Worm (Caenorhabditis elegans) whole organism, late embryonic: Measurements from ENCODE around the gene F31E3.12.
"Not testable (repeated sequence)": the region's sequence is repeated elsewhere in the genome, so short reads cannot be mapped to it uniquely, and the experiment has no call there.

ENCODE experiments used
- K02D7.2 ChIP-seq: sonication (generic microtip); optimal IDR thresholded peaks from 2 replicates; lab custom pipeline; 2017; ENCODE audit warnings: mild to moderate bottlenecking, missing genetic modification characterization, missing compliant biosample characterization
- K09A11.1 ChIP-seq: sonication (generic microtip); optimal IDR thresholded peaks from 2 replicates; lab custom pipeline; 2017; ENCODE audit warnings: antibody characterized with exemption, mild to moderate bottlenecking, missing genetic modification characterization, missing compliant biosample characterization; ENCODE audit not compliant: insufficient read depth
- Y22D7AL.16 ChIP-seq: sonication (generic microtip); optimal IDR thresholded peaks from 2 replicates; lab custom pipeline; 2016; ENCODE audit warnings: missing genetic modification characterization, missing compliant biosample characterization
- ceh-14 ChIP-seq: sonication (generic microtip); optimal IDR thresholded peaks from 2 replicates; lab custom pipeline; 2016; ENCODE audit warnings: missing genotype, missing genetic modification characterization, missing compliant biosample characterization
- ceh-18 ChIP-seq: sonication (generic microtip); optimal IDR thresholded peaks from 2 replicates; lab custom pipeline; 2016; ENCODE audit warnings: missing genetic modification characterization, missing compliant biosample characterization
- ceh-19 ChIP-seq: fragments of 200-800 bp; sonication (Bioruptor generic); optimal IDR thresholded peaks from 2 replicates; lab custom pipeline; 2018; ENCODE audit warnings: mild to moderate bottlenecking, missing genetic modification characterization, missing compliant biosample characterization
- ceh-22 ChIP-seq: sonication (generic microtip); optimal IDR thresholded peaks from 2 replicates; lab custom pipeline; 2017; ENCODE audit warnings: missing biosample characterization, missing genetic modification characterization
- ceh-24 ChIP-seq: sonication (generic microtip); optimal IDR thresholded peaks from 2 replicates; lab custom pipeline; 2016; ENCODE audit warnings: mild to moderate bottlenecking, missing genetic modification characterization, missing compliant biosample characterization
- ceh-30 ChIP-seq: fragments of 150-350 bp; optimal IDR thresholded peaks from 2 replicates; lab custom pipeline; 2014; ENCODE audit warnings: missing biosample characterization, missing genetic modification characterization
- ceh-31 ChIP-seq: sonication (generic microtip); optimal IDR thresholded peaks from 2 replicates; lab custom pipeline; 2016; ENCODE audit warnings: missing genetic modification characterization, missing compliant biosample characterization
- ceh-45 ChIP-seq: fragments of 200-800 bp; sonication (Bioruptor generic); IDR thresholded peaks from 2 replicates; pipeline ENCODE4 v1.3.6; 2022; ENCODE audit warnings: missing genetic modification reagents, missing genetic modification characterization, missing compliant biosample characterization
- ceh-48 ChIP-seq: sonication (generic microtip); optimal IDR thresholded peaks from 2 replicates; lab custom pipeline; 2016; ENCODE audit warnings: missing genetic modification characterization, inconsistent platforms, missing compliant biosample characterization
- ceh-9 ChIP-seq: sonication (generic microtip); optimal IDR thresholded peaks from 2 replicates; lab custom pipeline; 2016; ENCODE audit warnings: mild to moderate bottlenecking, missing genetic modification characterization, inconsistent platforms, missing compliant biosample characterization
- che-1 ChIP-seq: sonication (generic microtip); optimal IDR thresholded peaks from 2 replicates; lab custom pipeline; 2016; ENCODE audit warnings: mild to moderate bottlenecking, missing genetic modification characterization, missing compliant biosample characterization
- dve-1 ChIP-seq: sonication (generic microtip); optimal IDR thresholded peaks from 2 replicates; lab custom pipeline; 2017; ENCODE audit warnings: antibody characterized with exemption, mild to moderate bottlenecking, missing genetic modification characterization, missing compliant biosample characterization
- fax-1 ChIP-seq: sonication (generic microtip); optimal IDR thresholded peaks from 2 replicates; lab custom pipeline; 2016; ENCODE audit warnings: missing genotype, missing genetic modification characterization, missing compliant biosample characterization
- hlh-13 ChIP-seq: fragments of 200-800 bp; sonication (Bioruptor generic); optimal IDR thresholded peaks from 2 replicates; lab custom pipeline; 2018; ENCODE audit warnings: mild to moderate bottlenecking, missing genetic modification characterization, missing compliant biosample characterization
- hlh-30 ChIP-seq: sonication (generic microtip); optimal IDR thresholded peaks from 2 replicates; lab custom pipeline; 2017; ENCODE audit warnings: antibody characterized with exemption, missing genetic modification characterization, missing compliant biosample characterization; ENCODE audit not compliant: insufficient read depth
- hlh-6 ChIP-seq: sonication (generic microtip); optimal IDR thresholded peaks from 2 replicates; lab custom pipeline; 2016; ENCODE audit warnings: missing genotype, missing genetic modification characterization, missing compliant biosample characterization
- hlh-8 ChIP-seq: sonication (generic microtip); optimal IDR thresholded peaks from 2 replicates; lab custom pipeline; 2016; ENCODE audit warnings: missing genotype, missing genetic modification characterization, missing compliant biosample characterization
- lin-11 ChIP-seq: fragments of 200-800 bp; sonication (Bioruptor generic); optimal IDR thresholded peaks from 2 replicates; lab custom pipeline; 2018; ENCODE audit warnings: mild to moderate bottlenecking, missing genetic modification characterization, missing compliant biosample characterization
- mec-3 ChIP-seq: sonication (generic microtip); optimal IDR thresholded peaks from 2 replicates; lab custom pipeline; 2016; ENCODE audit warnings: borderline replicate concordance, missing genetic modification characterization, missing compliant biosample characterization
- nfya-1 ChIP-seq: sonication (generic microtip); optimal IDR thresholded peaks from 2 replicates; lab custom pipeline; 2017; ENCODE audit warnings: missing genetic modification characterization, mild to moderate bottlenecking, missing compliant biosample characterization, antibody characterized with exemption, moderate library complexity
- nhr-232 ChIP-seq: sonication (generic microtip); optimal IDR thresholded peaks from 2 replicates; lab custom pipeline; 2016; ENCODE audit warnings: missing genetic modification characterization, missing compliant biosample characterization
- pax-1 ChIP-seq: fragments of 150-350 bp; optimal IDR thresholded peaks from 2 replicates; lab custom pipeline; 2014; ENCODE audit warnings: missing biosample characterization, missing genetic modification characterization
- pqm-1 ChIP-seq: sonication (generic microtip); optimal IDR thresholded peaks from 2 replicates; lab custom pipeline; 2016; ENCODE audit warnings: missing genetic modification characterization, missing compliant biosample characterization
- ref-2 ChIP-seq: sonication (generic microtip); optimal IDR thresholded peaks from 2 replicates; lab custom pipeline; 2016; ENCODE audit warnings: missing genetic modification characterization, missing compliant biosample characterization
- rnt-1 ChIP-seq: sonication (generic microtip); optimal IDR thresholded peaks from 2 replicates; lab custom pipeline; 2016; ENCODE audit warnings: missing genetic modification characterization, missing compliant biosample characterization
- sdc-2 ChIP-seq: sonication (generic microtip); optimal IDR thresholded peaks from 2 replicates; lab custom pipeline; 2016; ENCODE audit warnings: missing genotype, missing genetic modification characterization, missing compliant biosample characterization
- sox-2 ChIP-seq: fragments of 200-800 bp; sonication (Bioruptor generic); IDR thresholded peaks from 2 replicates; pipeline ENCODE4 v1.3.6; 2022; ENCODE audit warnings: missing genetic modification reagents, missing genetic modification characterization, missing compliant biosample characterization
- sox-4 ChIP-seq: sonication (generic microtip); optimal IDR thresholded peaks from 2 replicates; lab custom pipeline; 2017; ENCODE audit warnings: mild to moderate bottlenecking, missing genetic modification characterization, inconsistent platforms, missing compliant biosample characterization
- syd-9 ChIP-seq: sonication (generic microtip); optimal IDR thresholded peaks from 2 replicates; lab custom pipeline; 2016; ENCODE audit warnings: mild to moderate bottlenecking, missing genetic modification characterization, moderate library complexity, missing compliant biosample characterization
- unc-3 ChIP-seq, 2 experiments: fragments of 200-800 bp in 1 of 2; sonication (Bioruptor generic) in 1 of 2; sonication (generic microtip) in 1 of 2; conservative IDR thresholded peaks in 1 of 2; optimal IDR thresholded peaks in 1 of 2; 2 replicates each; pipeline versions ENCODE4 v1.3.6 to Lab custom; 2016 to 2022; ENCODE audit warnings: missing compliant biosample characterization in 2 of 2, missing genetic modification characterization in 2 of 2, missing genetic modification reagents in 1 of 2
- unc-42 ChIP-seq: sonication (generic microtip); optimal IDR thresholded peaks from 2 replicates; lab custom pipeline; 2016; ENCODE audit warnings: missing genotype, missing genetic modification characterization, missing compliant biosample characterization
- unc-86 ChIP-seq: sonication (generic microtip); optimal IDR thresholded peaks from 2 replicates; lab custom pipeline; 2016; ENCODE audit warnings: missing genetic modification characterization, missing compliant biosample characterization
- zip-5 ChIP-seq: sonication (generic microtip); optimal IDR thresholded peaks from 2 replicates; lab custom pipeline; 2016; ENCODE audit warnings: missing genetic modification characterization, missing compliant biosample characterization

F31E3.12 gene

DNA sequence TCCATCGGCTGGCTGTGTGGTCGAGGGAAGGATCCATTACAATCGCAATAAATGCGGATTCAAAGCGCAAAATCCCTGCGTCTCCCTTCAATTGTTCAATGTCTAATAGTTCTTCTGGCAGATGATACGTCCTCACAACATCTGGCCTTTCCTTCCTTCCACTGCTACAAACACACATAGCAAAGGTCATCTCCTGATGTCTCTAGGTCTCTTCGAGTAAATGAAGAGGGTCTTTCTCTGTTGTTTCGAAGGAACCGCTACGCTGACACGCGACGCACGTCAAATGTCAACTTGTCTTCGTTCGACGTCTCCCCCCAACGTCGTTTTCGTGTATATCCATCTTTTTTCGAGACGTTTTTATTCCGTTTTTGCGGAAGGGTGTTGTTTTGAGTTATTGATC lies 9.7 kb downstream of the F31E3.12 start (continued):
- TF ChIP-seq pqm-1 (tag; lab: Kevin White, UChicago), result no peak
- no peak for TF ChIP-seq unc-86 (tag; lab: Kevin White, UChicago)
- no peak for TF ChIP-seq ceh-14 (tag; lab: Kevin White, UChicago)
- TF ChIP-seq ceh-24 (tag; lab: Kevin White, UChicago), result no peak
- peak; percentile 62 for TF ChIP-seq ref-2 (tag; lab: Kevin White, UChicago)
- no peak for TF ChIP-seq sox-4 (tag; lab: Kevin White, UChicago)
- TF ChIP-seq fax-1 (tag; lab: Kevin White, UChicago), result no peak
- peak; percentile 65 for TF ChIP-seq ceh-31 (tag; lab: Kevin White, UChicago)
- no peak for TF ChIP-seq sdc-2 (tag; lab: Kevin White, UChicago)
- no peak for TF ChIP-seq lin-11 (tag; lab: Kevin White, UChicago)
- TF ChIP-seq ceh-30 (tag; lab: Kevin White, UChicago), result no peak
- TF ChIP-seq rnt-1 (tag; lab: Kevin White, UChicago), result peak; percentile 39
- TF ChIP-seq ceh-45 (GFP tag; lab: Robert Waterston, UW), result no peak
- TF ChIP-seq mec-3, result no peak
- no peak for TF ChIP-seq K09A11.1 (tag; lab: Kevin White, UChicago)
- TF ChIP-seq unc-42 (tag; lab: Kevin White, UChicago), result no peak
- no peak for TF ChIP-seq ceh-22 (tag; lab: Kevin White, UChicago)

- TF ChIP-seq ceh-14 (tag; lab: Kevin White, UChicago) (no peak), hlh-8 (tag; lab: Kevin White, UChicago) (no peak), ceh-19 (GFP tag; lab: Kevin White, UChicago) (no peak), ceh-48 (no peak), nfya-1 (tag; lab: Kevin White, UChicago) (no peak), syd-9 (tag; lab: Kevin White, UChicago) (no peak)
Observed at ce11 chrIII:6979584-6979983, 10.4 kb downstream of the F31E3.12 start, which contains the start of gene ceh-20. Gene ceh-20, plus strand, starts transcription at chrIII:6979884.

ce11 chrIII:6981989-6982553 lies 12.9 kb downstream of the F31E3.12 start, which contains the start of gene F31E3.6:
Gene F31E3.6, plus strand, starts transcription at chrIII:6982081.
- TF ChIP-seq hlh-6, syd-9, che-1 (tag; lab: Kevin White, UChicago): not testable (repeated sequence)

ce11 chrIII:6988060-6988459 lies 18.9 kb downstream of the F31E3.12 start:
- no peak for TF ChIP-seq pax-1
- no peak for TF ChIP-seq ceh-14 (tag; lab: Kevin White, UChicago)
- TF ChIP-seq ceh-18 (tag; lab: Kevin White, UChicago), result peak; percentile 78
- TF ChIP-seq hlh-30 (tag; lab: Kevin White, UChicago), result no peak
- no peak for TF ChIP-seq hlh-6 (tag; lab: Kevin White, UChicago)

- TF ChIP-seq hlh-8 (tag; lab: Kevin White, UChicago) (no peak), ceh-9 (tag; lab: Kevin White, UChicago) (no peak), syd-9 (tag; lab: Kevin White, UChicago) (no peak), unc-42 (tag; lab: Kevin White, UChicago) (no peak), hlh-13 (GFP tag; lab: Kevin White, UChicago) (no peak), dve-1 (tag; lab: Kevin White, UChicago) (no peak), fax-1 (tag; lab: Kevin White, UChicago) (no peak), K02D7.2 (tag; lab: Kevin White, UChicago) (no peak), nhr-232 (tag; lab: Kevin White, UChicago) (no peak), unc-3 (GFP tag; conservative IDR thresholded peaks at IDR 0.05; lab: Robert Waterston, UW) (no peak), unc-3 (tag; optimal IDR thresholded peaks at IDR 0.05; lab: Kevin White, UChicago) (no peak), zip-5 (no peak), sox-2 (no peak), ceh-30 (tag; lab: Kevin White, UChicago) (no peak), hlh-6 (tag; lab: Kevin White, UChicago) (no peak), lin-11 (tag; lab: Kevin White, UChicago) (no peak), Y22D7AL.16 (tag; lab: Kevin White, UChicago) (no peak)
Observed at ce11 chrIII:6989201-6989600, 20.0 kb downstream of the F31E3.12 start.
